Fruit fly (Drosophila melanogaster) whole organism, embryonic: Measurements from ENCODE around the gene put.

ENCODE experiments used
- B-H2 ChIP-seq: fragments of 200-800 bp; sonication (Bioruptor generic); optimal IDR thresholded peaks from 2 replicates; lab custom pipeline; 2018; ENCODE audit warnings: missing biosample characterization, mild to moderate bottlenecking, missing genetic modification characterization
- BEAF-32 ChIP-seq: fragments of 200-800 bp; sonication (Bioruptor generic); optimal IDR thresholded peaks from 3 replicates; lab custom pipeline; 2017; ENCODE audit warnings: missing biosample characterization, missing genetic modification characterization, mild to moderate bottlenecking, moderate library complexity, missing genetic modification reagents
- CG10209 ChIP-seq: fragments of 200-800 bp; sonication (Bioruptor generic); optimal IDR thresholded peaks from 3 replicates; lab custom pipeline; 2017; ENCODE audit warnings: missing biosample characterization, mild to moderate bottlenecking, missing genetic modification characterization, missing genetic modification reagents
- CG10431 ChIP-seq: fragments of 200-800 bp; sonication (Bioruptor generic); optimal IDR thresholded peaks from 3 replicates; lab custom pipeline; 2018; ENCODE audit warnings: missing biosample characterization, mild to moderate bottlenecking, missing genetic modification characterization
- CG10654 ChIP-seq: fragments of 200-800 bp; sonication (Bioruptor generic); optimal IDR thresholded peaks from 2 replicates; lab custom pipeline; 2016; ENCODE audit warnings: missing biosample characterization, missing genetic modification characterization
- CG12299 ChIP-seq: fragments of 200-800 bp; sonication (Bioruptor generic); optimal IDR thresholded peaks from 2 replicates; lab custom pipeline; 2018; ENCODE audit warnings: missing biosample characterization, mild to moderate bottlenecking, missing genetic modification characterization
- CG17385 ChIP-seq: fragments of 200-800 bp; sonication (Bioruptor generic); optimal IDR thresholded peaks from 3 replicates; lab custom pipeline; 2018; ENCODE audit warnings: missing biosample characterization, mild to moderate bottlenecking, missing genetic modification characterization
- CG1832 ChIP-seq: fragments of 200-800 bp; sonication (Bioruptor generic); optimal IDR thresholded peaks from 2 replicates; lab custom pipeline; 2017; ENCODE audit warnings: missing biosample characterization, mild to moderate bottlenecking, missing genetic modification characterization, inconsistent platforms
- CG2202 ChIP-seq: fragments of 200-800 bp; sonication (Bioruptor generic); optimal IDR thresholded peaks from 2 replicates; lab custom pipeline; 2018; ENCODE audit warnings: missing biosample characterization, mild to moderate bottlenecking, missing genetic modification characterization
- CG31441 ChIP-seq: fragments of 200-800 bp; sonication (Bioruptor generic); IDR thresholded peaks from 2 replicates; pipeline ENCODE4 v1.3.6; 2022; ENCODE audit warnings: missing biosample characterization, missing genetic modification characterization
- CG3407 ChIP-seq: fragments of 200-800 bp; sonication (Bioruptor generic); optimal IDR thresholded peaks from 2 replicates; lab custom pipeline; 2018; ENCODE audit warnings: missing biosample characterization, mild to moderate bottlenecking, missing genetic modification characterization
- CG34422 ChIP-seq: fragments of 200-800 bp; sonication (Bioruptor generic); IDR thresholded peaks from 3 replicates; pipeline ENCODE4 v1.3.6; 2022; ENCODE audit warnings: missing biosample characterization, missing genetic modification characterization
- CG4328 ChIP-seq: fragments of 200-800 bp; sonication (Bioruptor generic); optimal IDR thresholded peaks from 3 replicates; lab custom pipeline; 2017; ENCODE audit warnings: missing biosample characterization, missing genetic modification reagents, missing genetic modification characterization
- CG4360 ChIP-seq: fragments of 200-800 bp; sonication (Bioruptor generic); IDR thresholded peaks from 2 replicates; pipeline ENCODE4 v1.3.6; 2022; ENCODE audit warnings: missing biosample characterization, missing genetic modification characterization
- CG6689 ChIP-seq: fragments of 200-800 bp; sonication (Bioruptor generic); IDR thresholded peaks from 2 replicates; pipeline ENCODE4 v1.3.6; 2022; ENCODE audit warnings: missing biosample characterization, missing genetic modification characterization
- CG7987 ChIP-seq: fragments of 200-800 bp; sonication (Bioruptor generic); optimal IDR thresholded peaks from 2 replicates; lab custom pipeline; 2018; ENCODE audit warnings: missing biosample characterization, mild to moderate bottlenecking, missing genetic modification characterization, moderate library complexity
- CG9727 ChIP-seq: fragments of 200-800 bp; sonication (Bioruptor generic); optimal IDR thresholded peaks from 3 replicates; lab custom pipeline; 2017; ENCODE audit warnings: missing biosample characterization, mild to moderate bottlenecking, missing genetic modification characterization
- Chrac-16 ChIP-seq: fragments of 200-800 bp; sonication (Bioruptor generic); optimal IDR thresholded peaks from 3 replicates; lab custom pipeline; 2016; ENCODE audit warnings: missing biosample characterization, missing genetic modification characterization
- Drgx ChIP-seq: fragments of 200-800 bp; sonication (Bioruptor generic); IDR thresholded peaks from 2 replicates; pipeline ENCODE4 v1.3.6; 2022; ENCODE audit warnings: missing biosample characterization, missing genetic modification characterization
- Elba2 ChIP-seq: fragments of 200-800 bp; sonication (Bioruptor generic); optimal IDR thresholded peaks from 3 replicates; lab custom pipeline; 2016; ENCODE audit warnings: missing biosample characterization, missing genetic modification characterization
- HLH3B ChIP-seq: fragments of 200-800 bp; sonication (Bioruptor generic); IDR thresholded peaks from 2 replicates; pipeline ENCODE4 v1.3.6; 2022; ENCODE audit warnings: missing biosample characterization, missing genetic modification characterization
- HLH4C ChIP-seq: fragments of 200-800 bp; sonication (Bioruptor generic); IDR thresholded peaks from 3 replicates; pipeline ENCODE4 v1.3.6; 2022; ENCODE audit warnings: missing biosample characterization, missing genetic modification characterization; ENCODE audit not compliant: partially characterized antibody
- HLHmδ ChIP-seq: fragments of 200-800 bp; sonication (Bioruptor generic); optimal IDR thresholded peaks from 2 replicates; lab custom pipeline; 2018; ENCODE audit warnings: missing biosample characterization, mild to moderate bottlenecking, missing genetic modification characterization, moderate library complexity
- Hr3 ChIP-seq: fragments of 200-800 bp; sonication (Bioruptor generic); optimal IDR thresholded peaks from 3 replicates; lab custom pipeline; 2016; ENCODE audit warnings: missing biosample characterization, missing genetic modification characterization
- MESR4 ChIP-seq: fragments of 200-800 bp; sonication (Bioruptor generic); optimal IDR thresholded peaks from 2 replicates; lab custom pipeline; 2018; ENCODE audit warnings: missing biosample characterization, mild to moderate bottlenecking, missing genetic modification characterization, moderate library complexity
- Mad ChIP-seq: fragments of 200-800 bp; sonication (Bioruptor generic); optimal IDR thresholded peaks from 2 replicates; lab custom pipeline; 2016; ENCODE audit warnings: missing biosample characterization, missing genetic modification characterization
- Opbp ChIP-seq: fragments of 200-800 bp; sonication (Bioruptor generic); IDR thresholded peaks from 3 replicates; pipeline ENCODE4 v1.3.6; 2022; ENCODE audit warnings: missing biosample characterization, missing genetic modification characterization; ENCODE audit not compliant: partially characterized antibody
- Pdp1 ChIP-seq, 2 experiments: fragments of 200-800 bp; sonication (Bioruptor generic); optimal IDR thresholded peaks; 3 replicates each; lab custom pipeline; 2016; ENCODE audit warnings: missing biosample characterization in 2 of 2, missing genetic modification characterization in 2 of 2, mild to moderate bottlenecking in 1 of 2, moderate library complexity in 1 of 2
- Scr ChIP-seq: fragments of 200-800 bp; sonication (Bioruptor generic); IDR thresholded peaks from 2 replicates; pipeline ENCODE4 v1.3.6; 2022; ENCODE audit warnings: missing biosample characterization, missing genetic modification characterization; ENCODE audit not compliant: partially characterized antibody
- Sin3A ChIP-seq: fragments of >200 bp; optimal IDR thresholded peaks from 2 replicates; lab custom pipeline; 2018
- Six4 ChIP-seq: fragments of 200-800 bp; sonication (Bioruptor generic); optimal IDR thresholded peaks from 2 replicates; lab custom pipeline; 2016; ENCODE audit warnings: missing biosample characterization, missing genetic modification characterization
- amos ChIP-seq: fragments of 200-800 bp; sonication (Bioruptor generic); IDR thresholded peaks from 2 replicates; pipeline ENCODE4 v1.3.6; 2022; ENCODE audit warnings: missing biosample characterization, missing genetic modification characterization; ENCODE audit not compliant: partially characterized antibody
- bcd ChIP-seq: fragments of 200-800 bp; sonication (Bioruptor generic); optimal IDR thresholded peaks from 2 replicates; lab custom pipeline; 2017; ENCODE audit warnings: missing biosample characterization, mild to moderate bottlenecking, missing genetic modification characterization
- chn ChIP-seq: fragments of 200-800 bp; sonication (Bioruptor generic); optimal IDR thresholded peaks from 2 replicates; lab custom pipeline; 2016; ENCODE audit warnings: missing biosample characterization, missing genetic modification characterization
- danr ChIP-seq: fragments of 200-800 bp; sonication (Bioruptor generic); IDR thresholded peaks from 2 replicates; pipeline ENCODE4 v1.3.6; 2022; ENCODE audit warnings: missing biosample characterization, missing genetic modification characterization
- dpn ChIP-seq, 2 experiments: fragments of 200-800 bp; sonication (Bioruptor generic); optimal IDR thresholded peaks; 3 replicates each; lab custom pipeline; 2016; ENCODE audit warnings: missing biosample characterization in 2 of 2, missing genetic modification characterization in 2 of 2
- fd3F ChIP-seq: fragments of 200-800 bp; sonication (Bioruptor generic); optimal IDR thresholded peaks from 2 replicates; lab custom pipeline; 2018; ENCODE audit warnings: missing biosample characterization, mild to moderate bottlenecking, missing genetic modification characterization, moderate library complexity
- gcm ChIP-seq: fragments of 200-800 bp; sonication (Bioruptor generic); optimal IDR thresholded peaks from 2 replicates; lab custom pipeline; 2019; ENCODE audit warnings: missing biosample characterization, mild to moderate bottlenecking, missing genetic modification characterization, moderate library complexity
- gro ChIP-seq: fragments of 200-800 bp; sonication (Bioruptor generic); optimal IDR thresholded peaks from 2 replicates; lab custom pipeline; 2016; ENCODE audit warnings: missing biosample characterization, missing genetic modification characterization
- ind ChIP-seq: fragments of 200-800 bp; sonication (Bioruptor generic); optimal IDR thresholded peaks from 3 replicates; lab custom pipeline; 2016; ENCODE audit warnings: missing biosample characterization, missing genetic modification characterization
- knrl ChIP-seq: fragments of 200-800 bp; sonication (Bioruptor generic); IDR thresholded peaks from 3 replicates; pipeline ENCODE4 v1.3.6; 2022; ENCODE audit warnings: missing biosample characterization, missing genetic modification characterization; ENCODE audit not compliant: partially characterized antibody
- lov ChIP-seq, 2 experiments: fragments of 200-800 bp in 1 of 2; fragments of >200 bp in 1 of 2; sonication (Bioruptor generic) in 1 of 2; IDR thresholded peaks in 1 of 2; optimal IDR thresholded peaks in 1 of 2; 2 replicates in 1 of 2; 3 replicates in 1 of 2; pipeline versions ENCODE4 v1.3.6 to Lab custom; 2017 to 2022; ENCODE audit warnings: missing biosample characterization in 1 of 2, missing genetic modification characterization in 1 of 2
- mld ChIP-seq: fragments of 200-800 bp; sonication (Bioruptor generic); IDR thresholded peaks from 3 replicates; pipeline ENCODE4 v1.3.6; 2022; ENCODE audit warnings: missing biosample characterization, missing genetic modification characterization; ENCODE audit not compliant: partially characterized antibody
- pfk ChIP-seq: fragments of 200-800 bp; sonication (Bioruptor generic); optimal IDR thresholded peaks from 2 replicates; lab custom pipeline; 2018; ENCODE audit warnings: missing biosample characterization, mild to moderate bottlenecking, missing genetic modification characterization, moderate library complexity
- rib ChIP-seq: fragments of 200-800 bp; sonication (Bioruptor generic); IDR thresholded peaks from 2 replicates; pipeline ENCODE4 v1.3.6; 2022; ENCODE audit warnings: missing biosample characterization, missing genetic modification characterization
- seq ChIP-seq: fragments of 200-800 bp; sonication (Bioruptor generic); IDR thresholded peaks from 2 replicates; pipeline ENCODE4 v1.3.6; 2022; ENCODE audit warnings: missing biosample characterization, missing genetic modification characterization
- tup ChIP-seq: fragments of 200-800 bp; sonication (Bioruptor generic); optimal IDR thresholded peaks from 2 replicates; lab custom pipeline; 2016; ENCODE audit warnings: missing biosample characterization, mild to moderate bottlenecking, missing genetic modification characterization, moderate library complexity
- tx ChIP-seq: fragments of 200-800 bp; sonication (Bioruptor generic); optimal IDR thresholded peaks from 2 replicates; lab custom pipeline; 2016; ENCODE audit warnings: missing biosample characterization, missing genetic modification characterization
- unpg ChIP-seq: fragments of 200-800 bp; sonication (Bioruptor generic); optimal IDR thresholded peaks from 3 replicates; lab custom pipeline; 2018; ENCODE audit warnings: missing biosample characterization, mild to moderate bottlenecking, missing genetic modification characterization, moderate library complexity

put gene

dm6 chr3R:14624088-14624619 lies 1.3 kb downstream of the put start (continued):
- TF ChIP-seq CG3407 (GFP tag; lab: Kevin White, UChicago) = peak; percentile 14
- peak; percentile 12 for TF ChIP-seq HLHmδ (GFP tag; lab: Kevin White, UChicago)
- 0 out of 2 replicates have a peak, but pooled peaks have one; percentile 46 for TF ChIP-seq rib (GFP tag; lab: Robert Waterston, UW)
- no peak for TF ChIP-seq HLH4C (GFP tag; lab: Robert Waterston, UW)
- no peak for TF ChIP-seq pfk (GFP tag; lab: Kevin White, UChicago)
- no peak for TF ChIP-seq BEAF-32 (GFP tag; lab: Kevin White, UChicago)
- no peak for TF ChIP-seq CG4328
- no peak for TF ChIP-seq gro (GFP tag; lab: Kevin White, UChicago)
- peak; percentile 82 for TF ChIP-seq CG1832 (GFP tag; lab: Kevin White, UChicago)
- peak; percentile 23 for TF ChIP-seq tup (GFP tag; lab: Kevin White, UChicago)
- no peak for TF ChIP-seq MESR4 (GFP tag; lab: Kevin White, UChicago)
- TF ChIP-seq CG10431 (GFP tag; lab: Kevin White, UChicago) = peak; percentile 45
- no peak for TF ChIP-seq B-H2
- no peak; the same call in none of the 2 replicates for TF ChIP-seq CG31441
- TF ChIP-seq Elba2 (GFP tag; lab: Kevin White, UChicago) = no peak
- TF ChIP-seq Drgx (GFP tag; lab: Robert Waterston, UW) = peak; percentile 80
- TF ChIP-seq CG12299 (tag; lab: Kevin White, UChicago) = no peak
- TF ChIP-seq knrl = no peak
- no peak for TF ChIP-seq bcd (GFP tag; lab: Kevin White, UChicago)
- TF ChIP-seq tx (GFP tag; lab: Kevin White, UChicago) = no peak
- peak; percentile 56 for TF ChIP-seq CG10209 (GFP tag; lab: Kevin White, UChicago)
- no peak for TF ChIP-seq seq
- TF ChIP-seq CG7987 (GFP tag; lab: Kevin White, UChicago) = no peak
- TF ChIP-seq CG2202 (tag; lab: Kevin White, UChicago) = peak; percentile 57
- TF ChIP-seq CG9727 (GFP tag; lab: Kevin White, UChicago) = peak; percentile 70
- peak; percentile 61 for TF ChIP-seq CG6689 (GFP tag; lab: Robert Waterston, UW)
- TF ChIP-seq amos (GFP tag; lab: Robert Waterston, UW) = no peak
- TF ChIP-seq fd3F (GFP tag; lab: Kevin White, UChicago) = no peak
- no peak for TF ChIP-seq danr (GFP tag; lab: Robert Waterston, UW)
- TF ChIP-seq HLH3B (GFP tag; lab: Robert Waterston, UW) = peak; percentile 40; the same call in 1 of the 2 replicates
- peak; percentile 7 to 41 for TF ChIP-seq dpn (GFP tag; optimal IDR thresholded peaks at IDR 0.05; lab: Kevin White, UChicago)
- peak; percentile 99 for TF ChIP-seq CG4360 (GFP tag; lab: Robert Waterston, UW)
- peak; percentile 53 for TF ChIP-seq Hr3 (GFP tag; lab: Kevin White, UChicago)
- TF ChIP-seq lov (optimal IDR thresholded peaks at IDR 0.05; lab: Kevin White, UChicago) = no peak
- TF ChIP-seq lov (GFP tag; IDR thresholded peaks at IDR 0.05; lab: Robert Waterston, UW) = no peak
- TF ChIP-seq mld (GFP tag; lab: Robert Waterston, UW) = 0 out of 3 replicates have a peak, but pooled peaks have one; percentile 3
- TF ChIP-seq Chrac-16 (GFP tag; lab: Kevin White, UChicago) = peak; percentile 58
- TF ChIP-seq gcm (GFP tag; lab: Kevin White, UChicago) = peak; percentile 65
- peak; percentile 54 to 69 for TF ChIP-seq Pdp1 (GFP tag; optimal IDR thresholded peaks at IDR 0.05; lab: Kevin White, UChicago)
- TF ChIP-seq CG17385 (GFP tag; lab: Kevin White, UChicago) = peak; percentile 25
- peak; percentile 9 for TF ChIP-seq ind (GFP tag; lab: Kevin White, UChicago)
- TF ChIP-seq Sin3A (lab: Kevin White, UChicago) = no peak
- no peak for TF ChIP-seq Opbp
- TF ChIP-seq Six4 (GFP tag; lab: Kevin White, UChicago) = peak; percentile 58
- peak; percentile 57 for TF ChIP-seq chn (GFP tag; lab: Kevin White, UChicago)
- TF ChIP-seq CG34422 (GFP tag; lab: Robert Waterston, UW) = no peak
- no peak for TF ChIP-seq Scr
- peak; percentile 36 for TF ChIP-seq Mad (GFP tag; lab: Kevin White, UChicago)
- peak; percentile 13 for TF ChIP-seq CG10654 (GFP tag; lab: Kevin White, UChicago)
- no peak for TF ChIP-seq unpg
